Fruit fly (Drosophila melanogaster): ENCODE results near the gene Root.

DNA sequence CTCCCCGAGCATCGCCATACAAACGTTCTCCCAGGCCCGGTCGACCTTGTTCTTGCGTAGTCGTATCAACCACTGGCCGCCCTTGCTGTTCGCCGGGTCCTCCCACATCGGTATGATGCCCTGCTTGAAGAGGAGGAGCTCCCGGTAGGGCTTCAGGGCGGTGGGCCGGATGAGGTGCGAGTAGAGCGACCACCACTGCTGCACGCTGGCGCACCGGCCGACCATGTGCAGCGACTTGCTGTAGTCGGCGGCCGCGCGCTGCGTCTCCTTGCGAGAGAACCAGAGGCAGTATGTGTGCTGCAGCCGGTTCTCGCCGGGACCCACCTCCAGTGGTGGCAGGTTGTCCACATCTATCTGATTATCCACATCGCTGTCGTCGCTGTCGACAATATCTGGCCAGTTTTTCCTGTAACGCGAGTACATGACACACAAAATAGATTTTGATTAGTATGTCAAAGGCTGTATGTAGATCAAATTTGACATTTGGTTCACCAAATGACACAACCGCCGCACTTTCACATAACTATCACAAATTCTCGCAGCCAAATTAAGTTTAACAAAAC, 6.1 kb upstream of the Root start, which contains the start of gene CG10694:
- TF ChIP-seq Pif1A (GFP tag; optimal IDR thresholded peaks at IDR 0.05) (no peak), rn (GFP tag; IDR thresholded peaks at IDR 0.05) (no peak), CG4496 (GFP tag; IDR thresholded peaks at IDR 0.05) (no peak), fd96Ca (GFP tag; IDR thresholded peaks at IDR 0.05) (no peak), EcR (GFP tag; optimal IDR thresholded peaks at IDR 0.05) (no peak), CG17806 (tag; optimal IDR thresholded peaks at IDR 0.05) (no peak), gl (tag; optimal IDR thresholded peaks at IDR 0.05) (no peak), CG14655 (GFP tag; optimal IDR thresholded peaks at IDR 0.05) (no peak), CG12605 (GFP tag; IDR thresholded peaks at IDR 0.05) (no peak), Snoo (tag; optimal IDR thresholded peaks at IDR 0.05) (no peak), CG9948 (tag; optimal IDR thresholded peaks at IDR 0.05) (no peak), Pif1B (GFP tag; optimal IDR thresholded peaks at IDR 0.05) (no peak), CG13204 (GFP tag; optimal IDR thresholded peaks at IDR 0.05) (no peak), CG34367 (tag; optimal IDR thresholded peaks at IDR 0.05) (no peak)
